Worm (Caenorhabditis elegans) whole organism, L2 larva: ENCODE measurements around the gene gakh-1.

Experiments
- Y55F3AM.14 ChIP-seq: fragments of 200-800 bp; sonication (Bioruptor generic); optimal IDR thresholded peaks from 2 replicates; lab custom pipeline; 2018; ENCODE audit warnings: mild to moderate bottlenecking, missing genetic modification characterization, missing compliant biosample characterization
- lin-13 ChIP-seq: fragments of 150-350 bp; optimal IDR thresholded peaks from 2 replicates; lab custom pipeline; 2014; ENCODE audit warnings: missing biosample characterization, missing genetic modification reagents, missing genetic modification characterization
- nhr-25 ChIP-seq: fragments of 150-350 bp; sonication (generic microtip); optimal IDR thresholded peaks from 3 replicates; lab custom pipeline; 2014; ENCODE audit warnings: missing biosample characterization, missing genetic modification characterization
- nhr-77 ChIP-seq: fragments of 150-350 bp; optimal IDR thresholded peaks from 2 replicates; lab custom pipeline; 2014; ENCODE audit warnings: missing biosample characterization, missing genetic modification characterization
- sem-4 ChIP-seq: fragments of 150-350 bp; optimal IDR thresholded peaks from 2 replicates; lab custom pipeline; 2014; ENCODE audit warnings: missing biosample characterization, missing genetic modification reagents, missing genetic modification characterization
- unc-62 ChIP-seq: fragments of 150-350 bp; optimal IDR thresholded peaks from 2 replicates; lab custom pipeline; 2014; ENCODE audit warnings: missing biosample characterization, missing genetic modification reagents, missing genetic modification characterization
- ztf-4 ChIP-seq: fragments of 150-350 bp; optimal IDR thresholded peaks from 2 replicates; lab custom pipeline; 2014; ENCODE audit warnings: missing biosample characterization, missing genetic modification characterization

DNA sequence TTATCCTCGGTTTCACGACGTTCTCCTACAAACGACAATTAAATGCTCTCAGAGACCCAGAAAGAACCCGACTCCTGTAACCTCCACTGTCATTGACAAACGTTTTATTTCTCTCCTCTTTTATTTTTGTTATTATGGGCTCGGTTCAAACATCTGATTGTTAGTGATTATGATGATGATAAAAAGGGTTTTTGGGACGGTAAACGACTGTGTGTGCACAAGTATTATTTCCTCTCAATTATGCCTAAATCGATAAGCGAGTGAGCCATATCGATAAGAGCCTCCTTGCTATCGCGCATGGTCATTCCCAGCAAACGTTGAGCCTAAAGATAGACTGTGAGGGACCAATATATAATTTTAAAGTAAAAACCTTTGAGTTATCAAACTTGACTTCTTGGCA lies 49.5 kb downstream of the gakh-1 start:
- no peak for TF ChIP-seq sem-4 (tag; lab: Kevin White, UChicago)
- no peak for TF ChIP-seq Y55F3AM.14
- TF ChIP-seq nhr-77 (tag; lab: Kevin White, UChicago), result no peak
- TF ChIP-seq nhr-25 (tag; lab: Kevin White, UChicago), result no peak
- no peak for TF ChIP-seq lin-13 (GFP tag; lab: Kevin White, UChicago)
- no peak for TF ChIP-seq unc-62 (GFP tag; lab: Kevin White, UChicago)
- TF ChIP-seq ztf-4, result no peak
